Worm (Caenorhabditis elegans): Measurements from ENCODE around the gene clh-1.

DNA sequence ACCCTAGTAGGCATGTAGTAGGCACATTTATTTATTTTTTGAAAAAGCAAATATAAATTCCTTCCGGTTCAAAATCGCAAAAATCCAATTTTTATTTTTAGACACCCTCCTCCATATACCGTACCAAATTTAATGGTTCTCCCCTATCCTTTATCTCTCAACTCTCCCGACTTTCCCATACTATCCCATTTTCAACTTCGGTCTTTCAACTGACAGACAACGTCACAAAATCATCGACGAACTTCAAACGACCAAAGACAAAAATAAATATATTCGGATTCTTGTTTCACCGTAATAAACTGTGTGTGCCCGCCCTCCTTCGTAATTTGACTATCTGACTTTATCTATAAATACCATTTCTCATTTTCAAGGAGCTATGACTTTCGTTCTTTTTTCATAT lies 21.1 kb downstream of the clh-1 start, which contains the start of gene T27D12.6:
- TF ChIP-seq Y116A8C.19 (tag; optimal IDR thresholded peaks at IDR 0.05; ENCODE audit: borderline replicate concordance) (no peak), fkh-10 (GFP tag; optimal IDR thresholded peaks at IDR 0.05) (no peak), hlh-4 (tag; optimal IDR thresholded peaks at IDR 0.05) (no peak), efl-1 (optimal IDR thresholded peaks at IDR 0.05) (no peak), efl-1 (GFP tag; optimal IDR thresholded peaks at IDR 0.05 in 1 of 2) (no peak), sox-4 (tag; optimal IDR thresholded peaks at IDR 0.05) (no peak), lin-35 (GFP tag; optimal IDR thresholded peaks at IDR 0.05) (no peak), ceh-63 (GFP tag; optimal IDR thresholded peaks at IDR 0.05) (no peak), lin-15B (tag; optimal IDR thresholded peaks at IDR 0.05) (no peak), nhr-28 (tag; optimal IDR thresholded peaks at IDR 0.05) (no peak), nhr-11 (tag; optimal IDR thresholded peaks at IDR 0.05) (no peak), nhr-237 (tag; optimal IDR thresholded peaks at IDR 0.05) (no peak), elt-3 (tag; optimal IDR thresholded peaks at IDR 0.05) (no peak), aly-2 (tag; optimal IDR thresholded peaks at IDR 0.05) (no peak), ces-1 (GFP tag; optimal IDR thresholded peaks at IDR 0.05) (no peak)
